Worm (Caenorhabditis elegans) whole organism, young adult: ENCODE results near the gene clc-29.

Source experiments
- B0261.1 ChIP-seq: sonication (generic microtip); optimal IDR thresholded peaks from 2 replicates; lab custom pipeline; 2016; ENCODE audit warnings: mild to moderate bottlenecking, missing genetic modification characterization, moderate library complexity, missing compliant biosample characterization
- D2030.7 ChIP-seq: fragments of 200-800 bp; sonication (Bioruptor generic); IDR thresholded peaks from 2 replicates; pipeline ENCODE4 v1.3.6; 2022; ENCODE audit warnings: missing genetic modification reagents, missing genetic modification characterization, missing compliant biosample characterization
- F22D6.2 ChIP-seq: sonication (generic microtip); optimal IDR thresholded peaks from 2 replicates; lab custom pipeline; 2016; ENCODE audit warnings: mild to moderate bottlenecking, missing genetic modification characterization, missing compliant biosample characterization
- F33H1.4 ChIP-seq: fragments of 200-800 bp; sonication (Bioruptor generic); IDR thresholded peaks from 2 replicates; pipeline ENCODE4 v1.3.6; 2022; ENCODE audit warnings: missing genetic modification reagents, missing genetic modification characterization, missing compliant biosample characterization
- F39B2.1 ChIP-seq: fragments of 200-800 bp; sonication (Bioruptor generic); IDR thresholded peaks from 2 replicates; pipeline ENCODE4 v1.3.6; 2022; ENCODE audit warnings: missing genetic modification reagents, missing genetic modification characterization, missing compliant biosample characterization
- F49E8.2 ChIP-seq: sonication (generic microtip); optimal IDR thresholded peaks from 3 replicates; lab custom pipeline; 2017; ENCODE audit warnings: missing genetic modification characterization, mild to moderate bottlenecking, missing compliant biosample characterization, antibody characterized with exemption, moderate library complexity; ENCODE audit not compliant: insufficient read depth
- F52B5.7 ChIP-seq: sonication (generic microtip); optimal IDR thresholded peaks from 2 replicates; lab custom pipeline; 2016; ENCODE audit warnings: mild to moderate bottlenecking, missing genetic modification characterization, missing compliant biosample characterization
- F55B11.4 ChIP-seq: sonication (generic microtip); optimal IDR thresholded peaks from 2 replicates; lab custom pipeline; 2016; ENCODE audit warnings: missing compliant biosample characterization, missing genetic modification characterization, borderline replicate concordance; ENCODE audit not compliant: insufficient read depth
- F57A8.1 ChIP-seq: fragments of 200-800 bp; sonication (Bioruptor generic); optimal IDR thresholded peaks from 2 replicates; lab custom pipeline; 2018; ENCODE audit warnings: mild to moderate bottlenecking, missing genetic modification characterization, moderate library complexity, missing compliant biosample characterization
- K11D2.4 ChIP-seq: fragments of 200-800 bp; sonication (Bioruptor generic); IDR thresholded peaks from 2 replicates; pipeline ENCODE4 v1.3.6; 2022; ENCODE audit warnings: missing genetic modification reagents, missing genetic modification characterization, missing compliant biosample characterization
- T07F8.4 ChIP-seq: sonication (generic microtip); optimal IDR thresholded peaks from 2 replicates; lab custom pipeline; 2016; ENCODE audit warnings: mild to moderate bottlenecking, missing genetic modification characterization, moderate library complexity, missing compliant biosample characterization
- ceh-91 ChIP-seq: fragments of 200-800 bp; sonication (Bioruptor generic); IDR thresholded peaks from 2 replicates; pipeline ENCODE4 v1.3.6; 2022; ENCODE audit warnings: missing genetic modification reagents, missing genetic modification characterization, missing compliant biosample characterization
- chd-7 ChIP-seq: sonication (generic microtip); optimal IDR thresholded peaks from 2 replicates; lab custom pipeline; 2016; ENCODE audit warnings: mild to moderate bottlenecking, missing genetic modification characterization, moderate library complexity, missing compliant biosample characterization
- die-1 ChIP-seq: sonication (generic microtip); optimal IDR thresholded peaks from 2 replicates; lab custom pipeline; 2016; ENCODE audit warnings: missing genotype, mild to moderate bottlenecking, missing genetic modification characterization, missing compliant biosample characterization
- dox-1 ChIP-seq: fragments of 200-800 bp; sonication (Bioruptor generic); IDR thresholded peaks from 2 replicates; pipeline ENCODE4 v1.3.6; 2022; ENCODE audit warnings: missing genetic modification reagents, missing genetic modification characterization, missing compliant biosample characterization
- efl-1 ChIP-seq: fragments of 150-350 bp; optimal IDR thresholded peaks from 2 replicates; lab custom pipeline; 2014; ENCODE audit warnings: missing biosample characterization, missing genetic modification reagents, missing genetic modification characterization
- egl-18 ChIP-seq: fragments of 200-800 bp; sonication (Bioruptor generic); IDR thresholded peaks from 2 replicates; pipeline ENCODE4 v1.3.6; 2022; ENCODE audit warnings: missing genetic modification reagents, missing genetic modification characterization, missing compliant biosample characterization
- egl-44 ChIP-seq: fragments of 200-800 bp; sonication (Bioruptor generic); IDR thresholded peaks from 2 replicates; pipeline ENCODE4 v1.3.6; 2022; ENCODE audit warnings: missing genetic modification reagents, missing genetic modification characterization, missing compliant biosample characterization
- hlh-26 ChIP-seq: fragments of 200-800 bp; sonication (Bioruptor generic); conservative IDR thresholded peaks from 2 replicates; pipeline ENCODE4 v1.3.6; 2022; ENCODE audit warnings: missing genetic modification reagents, missing genetic modification characterization, missing compliant biosample characterization
- hmg-1.2 ChIP-seq: fragments of 200-800 bp; sonication (Bioruptor generic); IDR thresholded peaks from 2 replicates; pipeline ENCODE4 v1.3.6; 2022; ENCODE audit warnings: missing genetic modification reagents, missing genetic modification characterization, missing compliant biosample characterization
- hmg-20 ChIP-seq: fragments of 200-800 bp; sonication (Bioruptor generic); IDR thresholded peaks from 2 replicates; pipeline ENCODE4 v1.3.6; 2022; ENCODE audit warnings: missing genetic modification reagents, missing genetic modification characterization, missing compliant biosample characterization
- hrde-1 ChIP-seq: sonication (generic microtip); optimal IDR thresholded peaks from 2 replicates; lab custom pipeline; 2016; ENCODE audit warnings: missing genetic modification characterization, mild to moderate bottlenecking, missing compliant biosample characterization, moderate library complexity, missing genotype, missing genetic modification reagents, borderline replicate concordance
- hsf-1 ChIP-seq: fragments of 200-800 bp; sonication (Bioruptor generic); IDR thresholded peaks from 2 replicates; pipeline ENCODE4 v1.3.6; 2022; ENCODE audit warnings: missing genetic modification reagents, missing genetic modification characterization, missing compliant biosample characterization
- let-526 ChIP-seq: fragments of 200-800 bp; sonication (Bioruptor generic); IDR thresholded peaks from 2 replicates; pipeline ENCODE4 v1.3.6; 2022; ENCODE audit warnings: missing genetic modification reagents, missing genetic modification characterization, missing compliant biosample characterization
- lin-35 ChIP-seq, 3 experiments: fragments of 150-350 bp in 2 of 3; sonication (generic microtip) in 1 of 3; optimal IDR thresholded peaks; 2 replicates each; lab custom pipeline; 2014 to 2018; ENCODE audit warnings: missing biosample characterization in 3 of 3, missing genetic modification characterization in 3 of 3, missing genetic modification reagents in 3 of 3
- lin-40 ChIP-seq: sonication (generic microtip); optimal IDR thresholded peaks from 2 replicates; lab custom pipeline; 2016; ENCODE audit warnings: missing genetic modification characterization, mild to moderate bottlenecking, missing compliant biosample characterization, missing genotype, missing genetic modification reagents
- lir-1 ChIP-seq: fragments of 200-800 bp; sonication (Bioruptor generic); conservative IDR thresholded peaks from 2 replicates; pipeline ENCODE4 v1.3.6; 2022; ENCODE audit warnings: missing genetic modification reagents, missing genetic modification characterization, missing compliant biosample characterization
- madf-10 ChIP-seq: sonication (generic microtip); optimal IDR thresholded peaks from 2 replicates; lab custom pipeline; 2016; ENCODE audit warnings: mild to moderate bottlenecking, missing genetic modification characterization, missing compliant biosample characterization
- mcd-1 ChIP-seq: fragments of 200-800 bp; sonication (Bioruptor generic); IDR thresholded peaks from 2 replicates; pipeline ENCODE4 v1.3.6; 2022; ENCODE audit warnings: missing genetic modification reagents, missing genetic modification characterization, missing compliant biosample characterization
- nhr-120 ChIP-seq: fragments of 200-800 bp; sonication (Bioruptor generic); IDR thresholded peaks from 2 replicates; pipeline ENCODE4 v1.3.6; 2022; ENCODE audit warnings: missing genetic modification characterization, missing compliant biosample characterization
- nhr-27 ChIP-seq: fragments of 200-800 bp; sonication (Bioruptor generic); optimal IDR thresholded peaks from 2 replicates; lab custom pipeline; 2018; ENCODE audit warnings: mild to moderate bottlenecking, missing genetic modification characterization, moderate library complexity, missing compliant biosample characterization
- nhr-80 ChIP-seq: sonication (generic microtip); optimal IDR thresholded peaks from 2 replicates; lab custom pipeline; 2016; ENCODE audit warnings: missing genetic modification characterization, missing compliant biosample characterization
- repo-1 ChIP-seq: sonication (generic microtip); optimal IDR thresholded peaks from 2 replicates; lab custom pipeline; 2017; ENCODE audit warnings: mild to moderate bottlenecking, missing genetic modification characterization, missing compliant biosample characterization
- rpc-1 ChIP-seq, 2 experiments: fragments of 150-350 bp in 1 of 2; sonication (generic microtip) in 1 of 2; optimal IDR thresholded peaks; 2 replicates each; lab custom pipeline; 2014 to 2018; ENCODE audit warnings: missing biosample characterization in 1 of 2, missing genetic modification characterization in 1 of 2, missing genetic modification reagents in 1 of 2, missing genotype in 1 of 2
- sdz-38 ChIP-seq: sonication (generic microtip); optimal IDR thresholded peaks from 2 replicates; lab custom pipeline; 2016; ENCODE audit warnings: missing genotype, missing genetic modification characterization, missing compliant biosample characterization
- snpc-3.4 ChIP-seq: sonication (generic microtip); optimal IDR thresholded peaks from 2 replicates; lab custom pipeline; 2017; ENCODE audit warnings: missing genetic modification characterization, mild to moderate bottlenecking, missing compliant biosample characterization, antibody characterized with exemption, moderate library complexity, missing genotype, missing genetic modification reagents
- snpc-4 ChIP-seq, 5 experiments: fragments of 150-350 bp in 1 of 5; sonication (generic microtip) in 4 of 5; optimal IDR thresholded peaks; 2 replicates each; lab custom pipeline; 2014 to 2018; ENCODE audit warnings: missing genetic modification characterization in 5 of 5, missing biosample characterization in 3 of 5, antibody characterized with exemption in 2 of 5, mild to moderate bottlenecking in 2 of 5, missing compliant biosample characterization in 2 of 5, missing genotype in 2 of 5, moderate library complexity in 2 of 5, missing genetic modification reagents in 1 of 5
- unc-130 ChIP-seq: sonication (generic microtip); optimal IDR thresholded peaks from 2 replicates; lab custom pipeline; 2016; ENCODE audit warnings: missing genetic modification reagents, missing genetic modification characterization, missing compliant biosample characterization
- unc-62 ChIP-seq: fragments of 150-350 bp; optimal IDR thresholded peaks from 2 replicates; lab custom pipeline; 2014; ENCODE audit warnings: missing biosample characterization, missing genetic modification reagents, missing genetic modification characterization
- ztf-28 ChIP-seq: fragments of 200-800 bp; sonication (Bioruptor generic); IDR thresholded peaks from 2 replicates; pipeline ENCODE4 v1.3.6; 2022; ENCODE audit warnings: missing genetic modification reagents, missing genetic modification characterization, missing compliant biosample characterization

clc-29 gene

DNA sequence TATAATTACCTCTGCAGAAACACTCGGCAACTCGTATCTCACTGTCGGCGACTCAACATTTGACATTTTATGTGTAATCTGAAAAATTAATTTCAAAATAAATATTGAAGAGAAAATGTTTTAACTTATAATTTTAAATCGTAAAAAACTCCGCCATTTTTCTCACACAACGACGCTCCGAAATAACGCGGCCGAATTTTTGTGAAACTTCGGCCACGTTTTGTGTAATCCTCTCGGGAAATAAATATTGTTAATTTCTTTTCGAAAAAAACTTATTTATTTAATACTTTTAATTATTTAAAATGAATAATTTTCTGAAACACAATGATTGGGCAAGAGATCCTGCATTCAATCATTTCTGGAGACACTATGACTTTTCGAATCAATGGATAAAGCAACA, 40.4 kb downstream of the clc-29 start, which contains the start of the genes F10E9.7 and F10E9.5 (continued):
- TF ChIP-seq hrde-1 (tag; lab: Kevin White, UChicago) (peak; percentile 82), F22D6.2 (tag; lab: Kevin White, UChicago) (peak; percentile 13)

DNA sequence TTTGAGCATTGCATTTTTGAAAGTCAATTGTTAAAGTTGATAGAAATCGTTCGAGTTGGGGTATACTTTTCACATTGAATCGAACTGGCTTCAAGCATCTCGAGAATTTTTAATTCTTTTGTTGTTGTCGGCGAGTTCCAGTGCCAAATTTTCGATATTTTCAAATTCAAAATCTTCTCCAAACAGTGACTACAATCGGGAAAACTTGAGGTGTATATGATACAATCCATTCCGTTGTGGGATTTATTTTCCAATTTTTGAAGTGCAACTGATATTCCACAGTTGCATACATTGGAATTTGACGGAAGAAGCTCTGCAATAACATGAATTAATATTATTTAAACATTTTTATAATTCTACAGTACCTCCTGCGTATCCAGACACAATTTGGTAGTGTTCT, 41.9 kb downstream of the clc-29 start:
- no peak for TF ChIP-seq F39B2.1 (GFP tag; lab: Robert Waterston, UW)
- TF ChIP-seq rpc-1 (optimal IDR thresholded peaks at IDR 0.05; lab: Kevin White, UChicago): no peak
- TF ChIP-seq rpc-1 (tag; optimal IDR thresholded peaks at IDR 0.05; lab: Kevin White, UChicago): no peak
- TF ChIP-seq nhr-80 (tag; lab: Kevin White, UChicago): no peak
- TF ChIP-seq lin-35 (GFP tag; optimal IDR thresholded peaks at IDR 0.05; lab: Kevin White, UChicago): no peak
- no peak for TF ChIP-seq F57A8.1 (GFP tag; lab: Kevin White, UChicago)
- TF ChIP-seq hmg-1.2 (GFP tag; lab: Robert Waterston, UW): no peak

DNA sequence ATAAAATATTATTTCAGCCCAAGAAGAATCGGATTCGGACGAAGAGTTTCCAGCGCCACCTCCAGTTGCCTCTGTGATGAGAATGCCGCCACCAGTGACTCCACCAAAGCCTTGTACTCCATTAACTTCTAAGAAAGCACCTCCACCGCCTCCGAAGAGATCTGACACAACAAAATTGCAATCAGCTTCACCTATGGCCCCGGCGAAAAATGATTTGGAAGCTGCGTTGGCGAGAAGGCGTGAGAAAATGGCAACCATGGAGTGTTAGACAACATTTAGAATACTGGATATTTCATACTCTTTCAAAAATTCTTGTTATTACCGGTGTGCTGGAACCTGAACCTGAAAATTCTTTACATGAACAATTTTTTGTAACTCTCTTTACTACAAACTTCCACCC, 42.4 kb downstream of the clc-29 start:
- no peak for TF ChIP-seq ceh-91 (GFP tag; lab: Robert Waterston, UW)
- 0 out of 2 replicates have a peak, but pooled peaks have one; percentile 10 for TF ChIP-seq hsf-1 (GFP tag; lab: Robert Waterston, UW)

DNA sequence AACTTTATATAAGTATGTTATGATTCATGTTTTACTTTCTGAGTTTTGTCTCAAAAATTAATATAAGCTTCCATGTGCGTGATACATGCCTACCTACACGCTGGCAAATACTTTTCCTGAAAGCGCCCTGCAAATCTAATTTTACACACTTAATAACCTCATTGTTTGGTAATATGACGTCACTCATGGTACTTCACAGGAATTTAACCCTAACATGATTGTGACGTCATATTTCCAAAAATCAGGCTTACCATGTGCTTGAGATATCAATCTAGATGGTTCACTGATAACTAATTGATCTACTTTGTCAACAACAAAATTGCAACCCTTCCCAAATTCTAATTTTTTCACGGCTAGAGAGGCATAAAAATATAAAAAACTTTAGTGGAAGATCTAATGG, 44.3 kb downstream of the clc-29 start:
- TF ChIP-seq unc-130 (no peak), F52B5.7 (tag; lab: Kevin White, UChicago) (no peak), unc-62 (GFP tag; lab: Kevin White, UChicago) (no peak), T07F8.4 (tag; lab: Kevin White, UChicago) (no peak), F33H1.4 (GFP tag; lab: Robert Waterston, UW) (no peak), repo-1 (no peak), egl-44 (GFP tag; lab: Robert Waterston, UW) (no peak), efl-1 (GFP tag; lab: Kevin White, UChicago) (no peak), nhr-120 (GFP tag; lab: Robert Waterston, UW) (no peak), dox-1 (GFP tag; lab: Robert Waterston, UW) (no peak), B0261.1 (tag; lab: Kevin White, UChicago) (no peak), nhr-27 (tag; lab: Kevin White, UChicago) (no peak), let-526 (GFP tag; lab: Robert Waterston, UW) (no peak), egl-18 (no peak), lin-40 (tag; lab: Kevin White, UChicago) (no peak), hmg-20 (GFP tag; lab: Robert Waterston, UW) (no peak), hlh-26 (GFP tag; lab: Robert Waterston, UW) (no peak), F55B11.4 (tag; lab: Kevin White, UChicago) (no peak), madf-10 (tag; lab: Kevin White, UChicago) (no peak)

DNA sequence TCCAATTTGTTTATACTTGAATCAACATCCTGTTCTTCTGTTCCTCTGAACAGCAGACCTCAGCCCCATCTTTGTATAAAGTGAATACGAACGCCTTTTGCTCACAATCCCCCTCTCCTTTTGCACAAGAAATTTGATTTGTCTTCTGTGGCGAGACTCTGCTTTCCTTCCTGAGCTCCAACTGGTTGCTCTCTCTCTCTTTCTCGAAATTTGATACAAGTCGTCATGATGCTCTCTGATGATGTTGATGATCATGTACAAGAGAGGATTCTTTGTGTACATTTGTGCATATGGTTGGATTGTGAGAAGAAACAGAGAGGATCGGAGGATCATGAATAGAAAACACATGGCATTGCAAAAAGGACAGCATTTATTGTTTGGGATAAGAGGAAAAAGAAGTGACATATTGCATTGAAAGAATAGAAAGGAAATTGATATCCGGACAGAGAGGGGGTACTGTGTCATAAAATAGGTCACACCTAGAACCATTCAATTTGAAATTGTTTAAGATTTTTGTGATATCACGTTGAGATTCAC, 46.8 kb downstream of the clc-29 start:
- no peak for TF ChIP-seq D2030.7
- TF ChIP-seq snpc-4 (GFP tag; optimal IDR thresholded peaks at IDR 0.05; lab: Kevin White, UChicago): no peak
- no peak for TF ChIP-seq snpc-4 (tag; optimal IDR thresholded peaks at IDR 0.05; lab: Kevin White, UChicago)
- TF ChIP-seq sdz-38 (tag; lab: Kevin White, UChicago): no peak
- TF ChIP-seq ztf-28 (GFP tag; lab: Robert Waterston, UW): no peak
- TF ChIP-seq lin-40 (tag; lab: Kevin White, UChicago): no peak
- TF ChIP-seq mcd-1 (GFP tag; lab: Robert Waterston, UW): no peak
- TF ChIP-seq chd-7 (tag; lab: Kevin White, UChicago): no peak
- TF ChIP-seq F49E8.2 (tag; lab: Kevin White, UChicago): no peak
- TF ChIP-seq snpc-3.4 (tag; lab: Kevin White, UChicago): no peak
- no peak for TF ChIP-seq F57A8.1 (GFP tag; lab: Kevin White, UChicago)
- no peak for TF ChIP-seq K11D2.4 (GFP tag; lab: Robert Waterston, UW)
- TF ChIP-seq die-1 (tag; lab: Kevin White, UChicago): no peak
- TF ChIP-seq lir-1 (GFP tag; lab: Robert Waterston, UW): no peak
